Fruit fly (Drosophila melanogaster) whole organism, wandering third instar larva: ENCODE results near the gene CG13250.

Experiments
- Abd-B ChIP-seq: fragments of >200 bp; optimal IDR thresholded peaks from 2 replicates; lab custom pipeline; 2017; ENCODE audit warnings: missing biosample characterization, missing genetic modification characterization
- Dif ChIP-seq: fragments of 200-275, 200-300 bp; sonication (Bioruptor generic); optimal IDR thresholded peaks from 2 replicates; lab custom pipeline; 2018; ENCODE audit warnings: missing biosample characterization, missing genetic modification characterization; ENCODE audit not compliant: partially characterized antibody
- GATAd ChIP-seq: sonication (Bioruptor generic); optimal IDR thresholded peaks from 2 replicates; lab custom pipeline; 2016; ENCODE audit warnings: missing biosample characterization, missing genetic modification characterization
- Hr78 ChIP-seq: fragments of >200 bp; optimal IDR thresholded peaks from 2 replicates; lab custom pipeline; 2017; ENCODE audit warnings: missing biosample characterization, missing genetic modification characterization
- Myc ChIP-seq: fragments of >200 bp; optimal IDR thresholded peaks from 2 replicates; lab custom pipeline; 2017
- OdsH ChIP-seq: fragments of 200-800 bp; sonication (Bioruptor generic); optimal IDR thresholded peaks from 2 replicates; lab custom pipeline; 2016; ENCODE audit warnings: missing biosample characterization, mild to moderate bottlenecking, missing genetic modification characterization
- Rel ChIP-seq, 2 experiments: fragments of 200-800 bp; sonication (Bioruptor generic) in 1 of 2; optimal IDR thresholded peaks; 2 replicates in 1 of 2; 3 replicates in 1 of 2; lab custom pipeline; 2016 to 2019; ENCODE audit warnings: mild to moderate bottlenecking in 2 of 2, missing biosample characterization in 2 of 2, missing genetic modification characterization in 2 of 2, moderate library complexity in 1 of 2
- br ChIP-seq: fragments of 200-800 bp; sonication (Bioruptor generic); optimal IDR thresholded peaks from 2 replicates; lab custom pipeline; 2016; ENCODE audit warnings: missing biosample characterization, missing genetic modification characterization
- dl ChIP-seq, 2 experiments: fragments of 175-275, 200-275 bp in 1 of 2; fragments of 200-275 bp in 1 of 2; sonication (Bioruptor generic); optimal IDR thresholded peaks; lab custom pipeline; 2018; ENCODE audit warnings: mild to moderate bottlenecking in 2 of 2, missing biosample characterization in 2 of 2, missing genetic modification characterization in 2 of 2, moderate library complexity in 2 of 2; ENCODE audit not compliant: partially characterized antibody in 2 of 2, insufficient read depth in 1 of 2
- dmrt93B ChIP-seq: fragments of 200-800 bp; sonication (Bioruptor generic); optimal IDR thresholded peaks from 2 replicates; lab custom pipeline; 2018; ENCODE audit warnings: missing biosample characterization, mild to moderate bottlenecking, missing genetic modification characterization
- fru ChIP-seq: fragments of 200-800 bp; sonication (Bioruptor generic); optimal IDR thresholded peaks from 3 replicates; lab custom pipeline; 2016; ENCODE audit warnings: missing biosample characterization, mild to moderate bottlenecking, missing genetic modification characterization
- jim ChIP-seq: fragments of 175-275, 200-325 bp; sonication (Bioruptor generic); optimal IDR thresholded peaks from 2 replicates; lab custom pipeline; 2016; ENCODE audit warnings: missing biosample characterization, mild to moderate bottlenecking, missing genetic modification characterization
- sage ChIP-seq: fragments of 200-800 bp; sonication (Bioruptor generic); optimal IDR thresholded peaks from 2 replicates; lab custom pipeline; 2016; ENCODE audit warnings: missing biosample characterization, mild to moderate bottlenecking, missing genetic modification characterization
- woc ChIP-seq: sonication (Bioruptor generic); optimal IDR thresholded peaks from 2 replicates; lab custom pipeline; 2016; ENCODE audit warnings: missing biosample characterization, mild to moderate bottlenecking, missing genetic modification characterization

DNA sequence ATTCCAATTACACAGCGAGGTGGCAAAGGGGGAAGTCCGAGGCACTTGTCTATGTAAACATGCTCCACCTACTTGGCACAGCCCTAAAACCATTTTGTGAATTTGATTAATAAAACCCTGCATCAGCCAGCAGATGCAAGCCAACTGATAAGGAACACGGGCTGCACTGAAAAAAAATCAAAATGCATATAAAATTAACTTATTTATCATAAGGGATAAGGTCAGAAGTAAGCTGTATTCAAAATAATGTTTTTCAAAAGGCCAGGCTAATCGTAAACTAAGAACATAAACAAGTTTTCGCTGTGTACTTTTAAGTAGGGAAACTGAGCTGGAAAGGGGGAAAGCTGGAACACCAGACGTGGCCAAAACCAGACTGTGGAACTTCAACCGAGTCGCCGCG, 18.4 kb downstream of the CG13250 start:
- peak; percentile 55 for TF ChIP-seq fru
- no peak for TF ChIP-seq Dif (GFP tag; lab: Kevin White, UChicago)
- no peak for TF ChIP-seq Hr78 (GFP tag; lab: Kevin White, UChicago)
- TF ChIP-seq dl (GFP tag; optimal IDR thresholded peaks at IDR 0.05; lab: Kevin White, UChicago; ENCODE audit: insufficient read depth in 1 of 2, partially characterized antibody in 2 of 2): no peak
- TF ChIP-seq woc (GFP tag; lab: Kevin White, UChicago): peak; percentile 19
- TF ChIP-seq Rel (GFP tag; optimal IDR thresholded peaks at IDR 0.05; lab: Kevin White, UChicago): no peak
- no peak for TF ChIP-seq Rel (tag; optimal IDR thresholded peaks at IDR 0.05; lab: Kevin White, UChicago)
- TF ChIP-seq Myc: no peak
- TF ChIP-seq GATAd (GFP tag; lab: Kevin White, UChicago): no peak
- TF ChIP-seq dmrt93B (GFP tag; lab: Kevin White, UChicago): no peak
- TF ChIP-seq Abd-B: no peak
- no peak for TF ChIP-seq sage (GFP tag; lab: Kevin White, UChicago)
- peak; percentile 20 for TF ChIP-seq OdsH
- TF ChIP-seq br (GFP tag; lab: Kevin White, UChicago): peak; percentile 23
- no peak for TF ChIP-seq jim (GFP tag; lab: Kevin White, UChicago)
